Worm (Caenorhabditis elegans): Measurements from ENCODE around the gene W03F9.9.

ce11 chrV:137667-138066, 1.0 kb upstream of the W03F9.9 start:
- no peak for TF ChIP-seq ceh-62 (tag; optimal IDR thresholded peaks at IDR 0.05)
- no peak for TF ChIP-seq ztf-11 (tag; optimal IDR thresholded peaks at IDR 0.05)
- no peak for TF ChIP-seq Y105C5A.15 (GFP tag; IDR thresholded peaks at IDR 0.05)
- no peak for TF ChIP-seq ama-1 (optimal IDR thresholded peaks at IDR 0.05)
- TF ChIP-seq lin-39 (tag; optimal IDR thresholded peaks at IDR 0.05) = no peak
- no peak for TF ChIP-seq ceh-82 (tag; optimal IDR thresholded peaks at IDR 0.05)
